Fruit fly (Drosophila melanogaster): Measurements from ENCODE around the gene CG3706.

Gene CG3706

DNA sequence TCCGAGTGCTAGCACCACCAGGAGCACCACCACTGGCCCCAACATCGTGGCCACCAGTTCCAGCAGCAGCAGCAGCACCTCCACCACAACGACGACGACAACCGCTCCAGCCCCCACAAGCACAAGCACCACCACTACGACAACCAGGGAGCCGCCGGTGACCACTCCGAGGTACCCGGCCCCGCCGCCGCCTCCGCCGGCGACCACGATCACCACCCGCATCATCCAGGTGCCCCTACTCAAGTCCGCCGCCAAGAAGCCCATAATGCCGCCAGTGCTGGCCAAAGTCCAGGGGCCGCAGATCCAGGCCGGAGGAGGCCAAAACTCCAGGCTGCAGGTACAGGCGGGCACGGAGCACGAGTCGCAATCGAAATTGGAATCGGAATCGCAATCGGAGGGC, 1.7 kb upstream of the CG3706 start:
- no peak for TF ChIP-seq cic (GFP tag; optimal IDR thresholded peaks at IDR 0.05)
- TF ChIP-seq CG7101 (tag; optimal IDR thresholded peaks at IDR 0.05), result no peak
- no peak for TF ChIP-seq Crg-1 (GFP tag; optimal IDR thresholded peaks at IDR 0.05)
- no peak for TF ChIP-seq ovo (GFP tag; optimal IDR thresholded peaks at IDR 0.05)

DNA sequence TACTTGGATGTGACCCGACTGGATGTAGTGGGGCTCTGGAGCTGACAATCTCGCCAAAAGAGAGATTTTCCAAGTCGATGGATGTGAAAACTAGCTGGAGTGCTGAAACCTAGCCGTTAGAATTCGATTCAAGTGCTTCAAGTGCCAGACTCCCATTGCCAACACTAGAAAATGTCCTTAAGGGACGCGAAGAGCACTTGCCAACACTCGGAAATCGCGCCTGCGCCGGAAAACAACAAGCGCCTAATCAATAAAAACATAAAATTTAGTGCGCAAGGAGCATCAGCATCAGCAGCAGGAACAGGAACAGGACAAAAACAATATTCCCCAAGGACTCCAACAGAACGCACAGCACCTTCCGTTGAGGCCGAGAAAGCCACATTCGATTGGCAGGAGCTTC, 584 bp upstream of the CG3706 start:
- TF ChIP-seq Clk (GFP tag; optimal IDR thresholded peaks at IDR 0.05) (no peak), cic (GFP tag; optimal IDR thresholded peaks at IDR 0.05) (no peak), pad (GFP tag; optimal IDR thresholded peaks at IDR 0.05) (no peak), ovo (GFP tag; optimal IDR thresholded peaks at IDR 0.05) (no peak), CG12768 (GFP tag; optimal IDR thresholded peaks at IDR 0.05) (no peak), CG33017 (tag; optimal IDR thresholded peaks at IDR 0.05) (no peak), CG7101 (tag; optimal IDR thresholded peaks at IDR 0.05) (no peak), Crg-1 (GFP tag; optimal IDR thresholded peaks at IDR 0.05) (no peak), toe (GFP tag; optimal IDR thresholded peaks at IDR 0.05) (no peak), CG5204 (GFP tag; optimal IDR thresholded peaks at IDR 0.05) (no peak), CG1620 (GFP tag; optimal IDR thresholded peaks at IDR 0.05) (no peak), Mnt (GFP tag; optimal IDR thresholded peaks at IDR 0.05) (no peak), CG7045 (GFP tag; optimal IDR thresholded peaks at IDR 0.05) (no peak), CG11617 (GFP tag; optimal IDR thresholded peaks at IDR 0.05) (no peak), cnc (optimal IDR thresholded peaks at IDR 0.05) (no peak), tj (GFP tag; optimal IDR thresholded peaks at IDR 0.05) (no peak), kay (GFP tag; ENCODE audit: borderline replicate concordance) (no peak)

DNA sequence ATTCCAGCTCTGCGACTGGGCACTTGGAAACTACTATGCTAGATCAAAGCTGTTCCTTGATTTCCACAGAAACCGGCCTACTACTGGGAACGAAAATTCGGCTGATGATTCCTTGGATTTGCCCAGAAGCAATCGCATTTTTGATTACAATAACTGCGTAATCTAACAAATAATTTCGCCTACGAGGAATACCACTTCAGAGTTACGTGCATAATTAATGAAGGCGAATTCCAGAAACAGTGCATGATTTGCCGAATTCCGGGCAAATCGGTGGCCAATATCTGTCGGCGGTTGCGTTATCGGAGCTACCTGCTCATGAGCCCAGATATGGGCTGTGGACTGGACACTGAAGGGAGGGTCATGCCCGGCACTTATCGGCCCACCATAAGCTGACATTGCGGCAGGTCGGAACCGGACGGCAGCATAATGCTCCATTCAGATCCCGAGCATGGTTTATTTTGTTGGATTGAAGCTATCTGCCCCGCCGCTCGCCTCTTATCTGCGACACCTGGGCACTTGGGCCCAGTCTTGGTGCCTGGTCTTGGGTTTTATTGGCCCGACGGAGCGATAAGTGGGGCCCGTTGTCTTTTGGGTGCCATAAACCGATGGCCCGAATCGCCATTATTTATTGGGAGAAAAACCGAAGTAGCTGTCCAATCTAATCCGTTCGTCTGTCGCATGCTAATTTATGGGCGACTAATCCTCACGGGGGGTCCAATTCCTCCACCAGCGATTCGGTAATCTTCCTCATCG, 2.1 kb downstream of the CG3706 start, which contains the start of gene CG3708:
Gene CG3708, minus strand, starts transcription at position 51 of the 753 bp plus-strand sequence.
- TF ChIP-seq kay (GFP tag; ENCODE audit: borderline replicate concordance), result no peak
- no peak for TF ChIP-seq tj (GFP tag; optimal IDR thresholded peaks at IDR 0.05)
- TF ChIP-seq CG11617 (GFP tag; optimal IDR thresholded peaks at IDR 0.05), result no peak
- no peak for TF ChIP-seq cic (GFP tag; optimal IDR thresholded peaks at IDR 0.05)
- no peak for TF ChIP-seq Hr96 (GFP tag; optimal IDR thresholded peaks at IDR 0.05)
- no peak for TF ChIP-seq cnc (optimal IDR thresholded peaks at IDR 0.05)
- no peak for TF ChIP-seq CG1620 (GFP tag; optimal IDR thresholded peaks at IDR 0.05)
- TF ChIP-seq CG12768 (GFP tag; optimal IDR thresholded peaks at IDR 0.05), result no peak
- no peak for TF ChIP-seq pad (GFP tag; optimal IDR thresholded peaks at IDR 0.05)
- TF ChIP-seq CG5204 (GFP tag; optimal IDR thresholded peaks at IDR 0.05), result no peak
- no peak for TF ChIP-seq Clk (GFP tag; optimal IDR thresholded peaks at IDR 0.05)
- no peak for TF ChIP-seq toe (GFP tag; optimal IDR thresholded peaks at IDR 0.05)
- TF ChIP-seq CG7101 (tag; optimal IDR thresholded peaks at IDR 0.05), result no peak
- no peak for TF ChIP-seq CG7045 (GFP tag; optimal IDR thresholded peaks at IDR 0.05)
- no peak for TF ChIP-seq CG33017 (tag; optimal IDR thresholded peaks at IDR 0.05)

DNA sequence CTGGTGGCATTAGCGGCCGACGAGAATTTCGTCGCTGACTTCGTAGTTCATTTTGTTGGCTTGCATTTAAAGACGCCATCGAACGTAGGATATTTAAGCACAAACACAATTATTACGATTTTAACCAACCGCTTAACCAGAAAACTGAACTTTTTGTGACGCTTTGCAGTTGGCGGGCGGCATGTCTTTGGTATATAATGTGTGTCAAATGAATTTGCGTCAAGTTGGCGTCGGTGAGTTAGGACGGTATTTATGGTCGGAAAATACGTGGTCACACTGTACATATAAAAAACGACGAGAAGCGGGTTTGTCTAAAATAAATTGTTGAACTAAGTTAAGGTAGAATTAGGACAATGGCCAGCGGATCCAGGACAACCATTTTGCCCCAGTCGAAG, 4.4 kb downstream of the CG3706 start, which contains the start of the genes CG43867 and MED22:
Gene CG43867, minus strand, starts transcription at position 113 of the 395 bp plus-strand sequence.
Gene MED22, plus strand, starts transcription at position 277 of the 395 bp plus-strand sequence.
- no peak for TF ChIP-seq tj (GFP tag; optimal IDR thresholded peaks at IDR 0.05)

DNA sequence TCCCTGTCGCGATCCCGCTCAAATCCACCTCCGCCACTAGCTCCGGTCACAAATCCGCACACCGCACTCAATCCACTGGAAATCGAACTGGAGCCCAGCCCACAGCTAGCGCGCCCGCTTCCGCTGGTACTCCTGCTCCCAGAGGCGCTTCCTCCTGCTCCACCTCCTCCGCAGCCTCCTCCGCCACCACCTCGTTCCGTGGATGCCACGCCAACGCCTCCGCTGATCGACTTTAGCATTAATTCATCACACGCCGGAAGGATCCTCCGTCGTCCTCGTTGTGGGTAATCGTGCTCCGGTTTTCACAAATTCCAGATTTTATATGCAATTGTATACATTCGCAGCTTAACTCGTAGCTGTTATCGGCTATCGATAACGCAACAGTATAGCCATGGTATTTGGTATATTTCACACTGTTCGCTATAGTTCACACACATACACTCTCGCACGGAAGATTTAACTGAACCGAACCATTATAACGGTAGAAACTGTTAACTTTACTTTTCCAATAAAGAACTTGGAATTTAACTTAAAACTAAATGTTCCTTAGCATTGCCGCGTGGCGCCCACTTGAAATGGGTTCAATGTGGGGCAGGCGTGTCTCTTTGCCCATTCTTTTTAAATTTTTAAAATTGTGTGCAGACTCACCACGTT, 4.9 kb downstream of the CG3706 start, which contains the start of gene Lztr1:
Gene Lztr1, minus strand, starts transcription at position 374 of the 654 bp plus-strand sequence.
- peak; percentile 94 for TF ChIP-seq ovo (GFP tag; optimal IDR thresholded peaks at IDR 0.05)
- TF ChIP-seq tj (GFP tag; optimal IDR thresholded peaks at IDR 0.05), result no peak

DNA sequence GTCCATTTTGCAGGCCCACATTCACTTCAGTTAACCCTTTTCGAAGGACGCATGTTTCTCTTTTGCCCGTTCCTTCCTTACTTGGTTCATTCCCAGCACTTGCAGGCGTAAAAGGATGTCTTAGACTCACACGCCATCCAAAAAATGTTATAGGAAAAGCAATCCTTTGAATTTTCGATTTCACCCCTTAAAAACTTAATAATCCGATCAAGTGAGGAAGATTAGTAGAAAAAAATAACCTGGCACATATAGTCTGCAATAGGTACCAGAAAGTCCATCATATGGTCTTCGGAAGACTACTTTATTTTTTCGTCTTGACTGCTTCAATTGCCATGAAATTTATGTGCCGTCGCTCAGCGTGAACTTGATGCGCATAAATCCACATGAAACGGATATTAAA, 10.9 kb downstream of the CG3706 start:
- TF ChIP-seq toe (GFP tag; optimal IDR thresholded peaks at IDR 0.05), result no peak

DNA sequence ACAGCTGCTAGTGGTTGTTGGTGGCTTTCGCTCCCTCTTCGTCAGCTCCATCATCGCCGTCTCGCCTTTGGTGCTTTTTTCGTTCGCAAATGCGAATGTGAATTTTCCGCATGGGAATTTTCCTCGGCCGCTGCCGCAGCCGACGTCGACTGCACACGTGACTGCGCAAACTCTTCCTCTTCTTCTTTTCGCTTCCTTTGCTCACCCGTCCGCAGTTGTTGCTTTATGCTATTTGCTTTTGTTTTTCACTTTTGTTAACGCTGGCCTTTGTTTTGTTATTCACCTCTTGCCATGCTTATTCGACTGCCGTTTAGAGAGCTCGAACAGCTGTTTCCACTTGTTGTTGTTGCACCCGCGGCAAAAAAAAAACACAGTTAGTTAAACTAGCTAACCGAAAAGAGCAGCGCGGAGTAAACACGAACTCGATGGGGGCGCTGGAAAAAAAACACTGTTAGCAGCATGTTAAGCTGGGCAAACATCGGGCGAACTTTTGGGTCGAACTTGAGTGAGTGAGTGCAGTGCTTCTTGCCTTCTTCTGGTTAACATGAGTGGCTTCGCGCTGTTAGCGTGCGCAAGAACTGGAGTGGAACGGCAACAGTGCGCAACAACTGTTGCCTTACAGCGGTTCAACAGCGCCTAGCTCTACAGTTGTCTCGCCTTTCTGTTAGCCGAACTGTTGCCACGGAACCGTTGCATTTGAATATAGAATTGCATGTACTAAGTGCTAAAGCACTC, 23.3 kb downstream of the CG3706 start:
- no peak for TF ChIP-seq cic (GFP tag; optimal IDR thresholded peaks at IDR 0.05)
- no peak for TF ChIP-seq Hr96 (GFP tag; optimal IDR thresholded peaks at IDR 0.05)
- TF ChIP-seq kay (GFP tag; ENCODE audit: borderline replicate concordance), result peak; percentile 46
- TF ChIP-seq cnc (optimal IDR thresholded peaks at IDR 0.05), result no peak
- TF ChIP-seq Mnt (GFP tag; optimal IDR thresholded peaks at IDR 0.05), result no peak
- TF ChIP-seq Crg-1 (GFP tag; optimal IDR thresholded peaks at IDR 0.05), result no peak
- no peak for TF ChIP-seq CG5204 (GFP tag; optimal IDR thresholded peaks at IDR 0.05)
- TF ChIP-seq CG14711 (tag; optimal IDR thresholded peaks at IDR 0.05), result no peak
- TF ChIP-seq CG12768 (GFP tag; optimal IDR thresholded peaks at IDR 0.05), result peak; percentile 0
- no peak for TF ChIP-seq tj (GFP tag; optimal IDR thresholded peaks at IDR 0.05)
- no peak for TF ChIP-seq CG7045 (GFP tag; optimal IDR thresholded peaks at IDR 0.05)
- TF ChIP-seq CG7101 (tag; optimal IDR thresholded peaks at IDR 0.05), result no peak
- TF ChIP-seq CG1620 (GFP tag; optimal IDR thresholded peaks at IDR 0.05), result no peak
- TF ChIP-seq Clk (GFP tag; optimal IDR thresholded peaks at IDR 0.05), result no peak
- TF ChIP-seq pad (GFP tag; optimal IDR thresholded peaks at IDR 0.05), result peak; percentile 23
- TF ChIP-seq CG33017 (tag; optimal IDR thresholded peaks at IDR 0.05), result no peak
- no peak for TF ChIP-seq CG11617 (GFP tag; optimal IDR thresholded peaks at IDR 0.05)
- peak; percentile 7 for TF ChIP-seq bab1 (GFP tag; optimal IDR thresholded peaks at IDR 0.05)
- TF ChIP-seq ovo (GFP tag; optimal IDR thresholded peaks at IDR 0.05), result peak; percentile 32
- no peak for TF ChIP-seq toe (GFP tag; optimal IDR thresholded peaks at IDR 0.05)
